Worm (Caenorhabditis elegans): ENCODE data around the gene lgc-19.

ce11 chrIV:15955349-15955748, 7.2 kb downstream of the lgc-19 start:
- TF ChIP-seq pha-4 (tag; optimal IDR thresholded peaks at IDR 0.05) = no peak
- no peak for TF ChIP-seq flh-1 (GFP tag; optimal IDR thresholded peaks at IDR 0.05)
- no peak for TF ChIP-seq M03D4.4 (tag; optimal IDR thresholded peaks at IDR 0.05)
- no peak for TF ChIP-seq ceh-83 (GFP tag; optimal IDR thresholded peaks at IDR 0.05)
- no peak for TF ChIP-seq ham-2 (GFP tag; optimal IDR thresholded peaks at IDR 0.05)

Data from whole organism, mixed stage, embryonic.